Worm (Caenorhabditis elegans) whole organism, L1 larva: ENCODE measurements around the gene nspe-2.

Experiments used
- Y116A8C.19 ChIP-seq: sonication (generic microtip); optimal IDR thresholded peaks from 2 replicates; lab custom pipeline; 2016; ENCODE audit warnings: missing compliant biosample characterization, missing genetic modification characterization, borderline replicate concordance
- efl-3 ChIP-seq: fragments of 200-800 bp; sonication (Bioruptor generic); optimal IDR thresholded peaks from 2 replicates; lab custom pipeline; 2018; ENCODE audit warnings: mild to moderate bottlenecking, missing genetic modification characterization, missing compliant biosample characterization
- lin-39 ChIP-seq: fragments of 150-350 bp; optimal IDR thresholded peaks from 2 replicates; lab custom pipeline; 2014; ENCODE audit warnings: missing biosample characterization, missing genetic modification reagents, missing genetic modification characterization
- nhr-77 ChIP-seq: fragments of 150-350 bp; optimal IDR thresholded peaks from 2 replicates; lab custom pipeline; 2014; ENCODE audit warnings: missing biosample characterization, missing genetic modification characterization
- ztf-11 ChIP-seq, 2 experiments: sonication (generic microtip); optimal IDR thresholded peaks; 2 replicates each; lab custom pipeline; 2016 to 2017; ENCODE audit warnings: missing genetic modification characterization in 2 of 2, missing biosample characterization in 1 of 2, missing compliant biosample characterization in 1 of 2

ce11 chrII:12619288-12619687 is at the start of gene nspe-2:
- no peak for TF ChIP-seq lin-39 (tag; lab: Kevin White, UChicago)
- TF ChIP-seq ztf-11 (tag; optimal IDR thresholded peaks at IDR 0.05; lab: Kevin White, UChicago): no peak
- TF ChIP-seq efl-3 (GFP tag; lab: Kevin White, UChicago): no peak
- TF ChIP-seq Y116A8C.19: no peak
- TF ChIP-seq nhr-77 (tag; lab: Kevin White, UChicago): no peak
